Worm (Caenorhabditis elegans) whole organism, midembryonic: ENCODE data around the gene ZK686.5.
A peak's percentile ranks its signal among the peaks of the same experiment; 100 is the strongest.

Experiments used
- T22C8.4 ChIP-seq: fragments of 200-800 bp; sonication (Bioruptor generic); IDR thresholded peaks from 2 replicates; pipeline ENCODE4 v1.3.6; 2022; ENCODE audit warnings: missing genetic modification characterization, missing compliant biosample characterization
- cog-1 ChIP-seq: sonication (generic microtip); optimal IDR thresholded peaks from 2 replicates; lab custom pipeline; 2016; ENCODE audit warnings: missing genetic modification characterization, missing compliant biosample characterization
- flt-1 ChIP-seq: fragments of 200-800 bp; sonication (Bioruptor generic); IDR thresholded peaks from 2 replicates; pipeline ENCODE4 v1.3.6; 2022; ENCODE audit warnings: missing genetic modification characterization, missing compliant biosample characterization
- klf-2 ChIP-seq: fragments of 200-800 bp; sonication (Bioruptor generic); conservative IDR thresholded peaks from 2 replicates; pipeline ENCODE4 v1.3.6; 2022; ENCODE audit warnings: missing genetic modification reagents, missing genetic modification characterization, missing compliant biosample characterization
- med-1 ChIP-seq: sonication (generic microtip); optimal IDR thresholded peaks from 2 replicates; lab custom pipeline; 2017; ENCODE audit warnings: missing genetic modification characterization, mild to moderate bottlenecking, missing compliant biosample characterization, antibody characterized with exemption, missing genetic modification reagents; ENCODE audit not compliant: insufficient read depth
- ref-1 ChIP-seq: fragments of 200-800 bp; sonication (Bioruptor generic); conservative IDR thresholded peaks from 2 replicates; pipeline ENCODE4 v1.3.6; 2022; ENCODE audit warnings: missing genetic modification reagents, missing genetic modification characterization, missing compliant biosample characterization
- tab-1 ChIP-seq: fragments of 200-800 bp; sonication (Bioruptor generic); IDR thresholded peaks from 2 replicates; pipeline ENCODE4 v1.3.6; 2022; ENCODE audit warnings: missing genetic modification characterization, missing compliant biosample characterization
- ztf-23 ChIP-seq: fragments of 200-800 bp; sonication (Bioruptor generic); IDR thresholded peaks from 2 replicates; pipeline ENCODE4 v1.3.6; 2022; ENCODE audit warnings: missing genetic modification reagents, missing genetic modification characterization, missing compliant biosample characterization
- ztf-29 ChIP-seq: fragments of 200-800 bp; sonication (Bioruptor generic); IDR thresholded peaks from 2 replicates; pipeline ENCODE4 v1.3.6; 2022; ENCODE audit warnings: missing genetic modification reagents, missing genetic modification characterization, missing compliant biosample characterization

ZK686.5 gene

DNA sequence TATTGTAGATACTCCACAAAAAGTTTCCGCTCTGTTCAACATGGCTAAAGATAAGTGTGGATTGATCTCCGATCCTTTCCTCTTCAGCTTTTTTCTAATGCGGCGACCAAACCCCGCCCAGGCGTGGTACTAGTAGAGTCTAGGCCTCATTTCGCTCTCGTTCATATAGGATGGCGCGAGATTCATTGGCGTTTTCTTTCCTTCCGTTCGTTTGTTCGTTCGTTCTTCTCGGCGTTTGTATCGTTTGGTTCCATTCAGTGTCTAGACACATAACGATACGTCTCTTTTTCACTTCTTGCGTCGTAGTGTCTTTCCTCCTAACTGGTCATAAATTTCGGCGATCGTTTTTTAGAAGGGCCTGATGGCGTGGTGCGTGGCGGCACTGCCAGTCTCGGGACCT lies 38.3 kb downstream of the ZK686.5 start:
- no peak for TF ChIP-seq klf-2 (GFP tag; lab: Robert Waterston, UW)
- TF ChIP-seq flt-1 (GFP tag; lab: Robert Waterston, UW), result 0 out of 2 replicates have a peak, but pooled peaks have one; percentile 23

DNA sequence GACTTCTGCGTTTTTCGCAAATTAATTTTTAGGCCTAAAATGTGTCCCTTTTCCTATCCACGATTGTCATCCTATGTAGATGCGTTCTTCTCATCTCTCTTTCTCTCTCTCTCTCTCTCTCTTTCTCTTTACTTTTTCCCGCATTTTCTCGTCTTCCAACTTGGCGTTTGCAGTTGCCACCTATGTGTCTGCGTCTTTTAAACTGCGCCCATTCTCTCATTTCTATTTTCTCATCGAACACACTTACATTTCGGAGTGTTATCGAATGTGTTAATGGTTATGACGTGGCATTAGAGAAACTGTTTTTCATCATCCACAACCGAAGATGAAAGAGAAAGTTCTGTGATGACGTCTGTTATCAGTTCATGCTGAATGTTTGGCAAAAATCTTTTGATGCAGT lies 38.8 kb downstream of the ZK686.5 start:
- TF ChIP-seq cog-1 (tag; lab: Kevin White, UChicago) (peak; percentile 39), ref-1 (no peak), flt-1 (GFP tag; lab: Robert Waterston, UW) (0 out of 2 replicates have a peak, but pooled peaks have one; percentile 17)

DNA sequence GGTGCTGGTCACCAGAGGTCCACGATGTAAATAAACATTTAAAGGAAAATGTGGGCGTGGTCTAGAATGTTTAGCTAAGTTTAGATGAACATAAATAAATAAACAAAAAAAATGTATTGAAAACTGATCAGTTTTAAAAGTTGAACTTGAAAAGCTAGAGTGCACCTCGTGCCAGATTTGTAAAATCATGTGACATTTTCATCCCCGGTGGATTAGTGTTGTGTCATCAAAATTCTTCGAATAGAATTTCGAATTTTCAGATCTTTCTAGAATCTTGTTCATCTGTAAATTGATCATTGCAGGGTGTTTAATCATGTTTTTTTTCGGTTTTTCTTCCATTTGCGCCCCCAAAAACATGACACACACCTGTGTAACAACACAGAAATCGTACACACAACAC lies 40.8 kb downstream of the ZK686.5 start:
- no peak for TF ChIP-seq flt-1 (GFP tag; lab: Robert Waterston, UW)

DNA sequence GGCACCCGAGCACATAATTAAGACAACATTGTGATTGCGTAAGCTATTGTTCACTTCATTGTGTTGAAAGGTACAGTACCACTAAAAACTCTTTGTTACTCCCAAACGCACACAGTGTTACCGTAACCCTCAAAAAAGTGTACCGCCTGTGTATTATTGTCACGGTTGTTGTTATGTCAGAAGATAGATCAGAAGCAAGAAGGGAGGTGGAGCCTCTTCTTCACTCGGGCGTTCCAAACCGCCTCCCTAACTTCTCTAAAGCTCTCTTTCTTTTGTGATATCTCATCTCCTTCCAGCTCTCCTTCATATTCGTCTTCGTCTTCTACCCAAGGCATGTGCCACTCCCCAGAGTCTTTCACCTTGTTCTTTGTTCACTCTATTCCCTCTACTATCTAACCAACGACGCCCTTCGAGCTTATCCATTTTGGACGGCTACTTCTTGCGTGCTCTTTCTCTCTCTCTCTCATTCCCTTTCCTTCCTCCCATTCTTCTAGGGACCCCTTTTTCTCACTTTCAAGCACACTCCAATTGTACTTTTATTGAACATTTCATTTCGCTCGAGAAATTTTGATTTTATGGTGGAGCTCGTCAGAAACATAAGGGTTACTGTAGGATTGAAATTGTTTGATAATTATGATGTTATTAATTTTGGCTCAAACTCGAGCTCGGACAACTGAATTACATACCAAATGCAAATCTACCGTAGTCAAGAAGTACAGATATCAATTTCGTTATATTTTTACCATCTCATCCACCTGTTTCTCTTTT lies 41.6 kb downstream of the ZK686.5 start:
- TF ChIP-seq tab-1, result 0 out of 2 replicates have a peak, but pooled peaks have one; percentile 19
- no peak for TF ChIP-seq T22C8.4 (GFP tag; lab: Robert Waterston, UW)
- no peak for TF ChIP-seq cog-1 (tag; lab: Kevin White, UChicago)
- TF ChIP-seq med-1 (GFP tag; lab: Kevin White, UChicago), result no peak

DNA sequence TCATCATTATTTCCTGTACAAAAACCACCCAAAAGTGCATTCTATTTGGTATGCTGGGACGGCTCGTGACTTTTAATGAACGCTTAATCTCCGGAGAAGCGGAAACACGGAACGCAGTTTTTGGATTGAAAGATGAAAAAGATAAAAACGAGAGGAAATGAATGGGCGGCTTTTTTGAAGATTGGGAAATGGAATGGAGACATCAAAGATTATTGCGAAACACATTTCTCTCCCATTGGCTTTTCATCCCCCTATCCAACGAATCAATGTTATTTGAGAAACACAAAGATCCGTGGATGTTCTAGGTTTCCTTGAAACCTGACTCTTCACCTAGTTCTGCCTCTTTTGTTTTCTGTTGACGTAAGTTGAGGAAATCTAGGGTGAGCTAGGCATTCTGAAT lies 42.9 kb downstream of the ZK686.5 start:
- no peak for TF ChIP-seq flt-1 (GFP tag; lab: Robert Waterston, UW)
- TF ChIP-seq klf-2 (GFP tag; lab: Robert Waterston, UW), result no peak
- no peak for TF ChIP-seq ztf-29 (GFP tag; lab: Robert Waterston, UW)
- no peak for TF ChIP-seq ztf-23 (GFP tag; lab: Robert Waterston, UW)
- TF ChIP-seq tab-1, result no peak
- TF ChIP-seq cog-1 (tag; lab: Kevin White, UChicago), result no peak
- TF ChIP-seq med-1 (GFP tag; lab: Kevin White, UChicago), result no peak
- no peak for TF ChIP-seq T22C8.4 (GFP tag; lab: Robert Waterston, UW)
- TF ChIP-seq ref-1, result no peak

DNA sequence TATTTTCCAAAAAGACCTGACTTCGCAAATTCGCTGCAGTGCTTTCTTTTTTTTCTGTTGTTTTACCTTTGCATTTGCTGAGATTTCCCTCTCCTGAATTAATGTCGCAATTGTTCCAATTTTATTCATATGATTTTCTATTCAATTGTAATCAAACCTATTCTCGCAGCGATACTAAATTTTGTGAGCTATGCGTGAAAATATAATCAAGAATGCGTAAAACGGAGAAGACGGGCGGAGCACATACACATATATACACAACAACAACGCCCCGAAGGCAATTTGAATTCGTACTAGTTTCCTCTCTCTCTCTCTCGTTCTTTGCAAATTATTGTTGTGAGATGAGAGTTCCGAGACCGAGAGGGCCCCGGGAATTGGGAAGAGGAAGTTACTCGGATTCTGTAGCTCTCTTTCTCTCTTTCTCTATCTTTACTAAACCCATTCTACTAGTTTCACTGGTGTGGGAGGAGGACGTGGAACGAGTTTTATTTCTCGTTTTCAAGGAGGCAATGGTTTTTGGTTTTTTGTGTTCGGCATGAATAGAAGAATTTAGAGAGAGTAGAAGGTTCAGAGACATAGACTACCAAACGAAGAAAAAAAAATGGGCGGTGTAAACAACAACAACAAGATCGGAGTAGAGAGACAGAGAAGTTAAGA lies 43.8 kb downstream of the ZK686.5 start:
- TF ChIP-seq ztf-23 (GFP tag; lab: Robert Waterston, UW) (no peak), ref-1 (no peak), tab-1 (no peak), flt-1 (GFP tag; lab: Robert Waterston, UW) (no peak), med-1 (GFP tag; lab: Kevin White, UChicago) (no peak), cog-1 (tag; lab: Kevin White, UChicago) (no peak), klf-2 (GFP tag; lab: Robert Waterston, UW) (no peak), T22C8.4 (GFP tag; lab: Robert Waterston, UW) (no peak), ztf-29 (GFP tag; lab: Robert Waterston, UW) (no peak)

DNA sequence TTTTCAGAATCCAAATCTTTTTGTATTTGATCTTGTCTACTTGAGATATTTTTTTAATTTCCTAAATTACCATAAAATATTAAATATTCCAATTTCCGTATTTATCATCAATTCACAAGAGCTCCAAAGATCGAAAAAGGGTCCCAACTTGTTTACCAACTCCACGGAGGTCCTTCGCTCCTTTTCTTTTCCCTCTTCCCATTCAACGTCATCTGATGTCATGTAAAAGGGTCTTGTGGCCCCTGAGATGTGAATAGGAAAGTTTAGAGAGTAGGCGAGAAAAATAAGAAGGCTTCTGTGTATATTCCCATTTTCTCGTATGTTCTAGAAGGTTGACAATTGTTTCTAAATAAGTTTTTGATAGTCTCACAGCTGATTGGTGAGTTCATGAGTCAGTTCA lies 44.3 kb downstream of the ZK686.5 start:
- no peak for TF ChIP-seq cog-1 (tag; lab: Kevin White, UChicago)

DNA sequence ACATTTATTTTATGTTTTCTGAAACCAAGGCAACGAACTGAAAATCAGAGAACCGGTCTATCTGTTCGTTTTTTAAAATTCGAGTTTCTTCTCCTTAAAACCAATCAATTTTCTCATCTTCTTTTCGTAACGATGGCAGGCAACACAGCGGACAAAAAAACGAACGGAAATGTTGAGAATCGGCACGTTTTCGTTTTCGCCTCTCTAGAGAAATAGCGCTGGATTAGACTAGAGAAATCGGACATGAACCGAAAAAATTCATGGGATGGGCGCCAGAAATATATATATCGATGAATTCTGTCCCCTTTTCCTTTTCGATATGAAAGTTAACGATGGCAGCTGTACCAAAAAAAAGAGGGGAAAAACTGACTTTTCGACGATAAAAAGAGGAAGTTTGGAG lies 44.9 kb downstream of the ZK686.5 start:
- no peak for TF ChIP-seq ref-1
- no peak for TF ChIP-seq ztf-23 (GFP tag; lab: Robert Waterston, UW)
- TF ChIP-seq tab-1, result no peak
- no peak for TF ChIP-seq klf-2 (GFP tag; lab: Robert Waterston, UW)
- TF ChIP-seq cog-1 (tag; lab: Kevin White, UChicago), result no peak
- TF ChIP-seq T22C8.4 (GFP tag; lab: Robert Waterston, UW), result no peak
- TF ChIP-seq med-1 (GFP tag; lab: Kevin White, UChicago), result no peak
- no peak for TF ChIP-seq flt-1 (GFP tag; lab: Robert Waterston, UW)
- no peak for TF ChIP-seq ztf-29 (GFP tag; lab: Robert Waterston, UW)

DNA sequence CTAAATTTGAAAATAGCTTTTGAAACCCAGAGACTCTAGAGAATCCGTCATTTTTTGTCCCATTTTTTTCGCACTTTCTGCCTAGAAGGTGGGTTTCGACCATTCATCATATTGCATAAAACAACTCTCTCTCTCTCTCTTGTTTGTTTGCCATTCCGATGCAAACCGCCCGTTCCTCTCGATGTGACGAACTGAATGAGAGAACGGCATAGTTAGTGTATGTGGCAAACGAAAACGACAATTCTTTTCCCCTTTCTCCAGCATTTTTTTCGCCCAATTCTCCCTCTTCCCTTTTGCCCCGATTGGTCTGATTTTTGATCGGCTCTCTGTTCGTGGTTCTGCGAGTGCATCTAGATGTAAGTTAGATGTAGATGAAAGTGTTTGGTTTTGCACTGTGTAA lies 45.8 kb downstream of the ZK686.5 start:
- TF ChIP-seq flt-1 (GFP tag; lab: Robert Waterston, UW) (no peak), ztf-29 (GFP tag; lab: Robert Waterston, UW) (no peak), tab-1 (no peak), ztf-23 (GFP tag; lab: Robert Waterston, UW) (no peak), klf-2 (GFP tag; lab: Robert Waterston, UW) (no peak), T22C8.4 (GFP tag; lab: Robert Waterston, UW) (no peak), ref-1 (no peak), cog-1 (tag; lab: Kevin White, UChicago) (no peak), med-1 (GFP tag; lab: Kevin White, UChicago) (no peak)

DNA sequence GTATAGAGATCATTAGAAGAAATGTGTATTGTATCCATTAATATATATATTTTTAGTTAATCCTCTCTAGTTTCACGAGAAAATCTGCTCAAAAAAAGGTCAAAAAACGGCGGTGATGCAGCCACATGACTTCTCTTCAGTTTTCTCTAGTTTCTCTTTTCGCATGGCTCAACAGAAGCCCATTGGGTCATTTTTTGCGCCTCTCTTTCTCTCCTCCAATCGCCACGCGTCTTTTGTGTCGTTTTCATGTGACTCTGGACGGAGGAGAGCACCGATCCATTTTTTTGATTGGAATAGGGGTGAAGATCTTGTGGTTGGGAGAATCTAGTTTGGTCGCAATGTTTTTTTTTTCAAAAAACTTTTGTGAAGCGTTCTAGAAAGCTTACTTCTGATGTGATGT lies 46.5 kb downstream of the ZK686.5 start:
- TF ChIP-seq flt-1 (GFP tag; lab: Robert Waterston, UW) (no peak), tab-1 (no peak), klf-2 (GFP tag; lab: Robert Waterston, UW) (no peak), T22C8.4 (GFP tag; lab: Robert Waterston, UW) (no peak)
